Worm (Caenorhabditis elegans) whole organism, L4 larva: Measurements from ENCODE around the gene T14G11.1.
A peak's percentile ranks its signal among the peaks of the same experiment; 100 is the strongest.

ENCODE experiments used
- F26F4.8 ChIP-seq: fragments of 200-800 bp; sonication (Bioruptor generic); conservative IDR thresholded peaks from 2 replicates; pipeline ENCODE4 v1.3.6; 2022; ENCODE audit warnings: missing genetic modification characterization, missing compliant biosample characterization
- F37D6.2 ChIP-seq: sonication (generic microtip); optimal IDR thresholded peaks from 2 replicates; lab custom pipeline; 2016; ENCODE audit warnings: mild to moderate bottlenecking, missing genetic modification characterization, missing compliant biosample characterization
- F44E2.7 ChIP-seq: fragments of 200-800 bp; sonication (Bioruptor generic); IDR thresholded peaks from 2 replicates; pipeline ENCODE4 v2.1.2; 2022; ENCODE audit warnings: missing genetic modification characterization, missing compliant biosample characterization
- R02D3.7 ChIP-seq: fragments of 150-350 bp; sonication (generic microtip); optimal IDR thresholded peaks from 3 replicates; lab custom pipeline; 2014; ENCODE audit warnings: missing biosample characterization, missing genetic modification characterization
- T26A8.4 ChIP-seq: fragments of 200-800 bp; sonication (Bioruptor generic); IDR thresholded peaks from 2 replicates; pipeline ENCODE4 v1.3.6; 2022; ENCODE audit warnings: missing genetic modification characterization, missing compliant biosample characterization
- Y105C5A.15 ChIP-seq: fragments of 200-800 bp; sonication (Bioruptor generic); IDR thresholded peaks from 2 replicates; pipeline ENCODE4 v1.3.6; 2022; ENCODE audit warnings: missing genetic modification characterization, missing compliant biosample characterization
- Y48G9A.11 ChIP-seq: fragments of 200-800 bp; sonication (Bioruptor generic); IDR thresholded peaks from 2 replicates; pipeline ENCODE4 v1.3.6; 2022; ENCODE audit warnings: missing genetic modification reagents, missing genetic modification characterization, missing compliant biosample characterization
- Y5F2A.4 ChIP-seq: fragments of 200-800 bp; sonication (Bioruptor generic); optimal IDR thresholded peaks from 2 replicates; lab custom pipeline; 2018; ENCODE audit warnings: mild to moderate bottlenecking, missing genetic modification characterization, missing compliant biosample characterization
- Y75B8A.6 ChIP-seq: fragments of 200-800 bp; sonication (Bioruptor generic); IDR thresholded peaks from 2 replicates; pipeline ENCODE4 v1.3.6; 2022; ENCODE audit warnings: missing genetic modification reagents, missing genetic modification characterization, missing compliant biosample characterization
- ama-1 ChIP-seq: fragments of 150-350 bp; optimal IDR thresholded peaks from 2 replicates; lab custom pipeline; 2014; ENCODE audit warnings: inconsistent platforms, mixed read lengths
- attf-4 ChIP-seq: sonication (generic microtip); optimal IDR thresholded peaks from 3 replicates; lab custom pipeline; 2017; ENCODE audit warnings: missing biosample characterization, missing genetic modification characterization
- ceh-20 ChIP-seq: fragments of 200-800 bp; sonication (Bioruptor generic); IDR thresholded peaks from 2 replicates; pipeline ENCODE4 v1.3.6; 2022; ENCODE audit warnings: missing genetic modification reagents, missing genetic modification characterization, missing compliant biosample characterization
- ceh-28 ChIP-seq: fragments of 150-350 bp; optimal IDR thresholded peaks from 2 replicates; lab custom pipeline; 2014; ENCODE audit warnings: missing biosample characterization, missing genetic modification reagents, missing genetic modification characterization
- ceh-62 ChIP-seq: sonication (generic microtip); optimal IDR thresholded peaks from 2 replicates; lab custom pipeline; 2017; ENCODE audit warnings: missing biosample characterization, missing genetic modification characterization
- ces-1 ChIP-seq: fragments of 150-350 bp; sonication (generic microtip); optimal IDR thresholded peaks from 4 replicates; lab custom pipeline; 2014; ENCODE audit warnings: missing biosample characterization, missing genetic modification reagents, missing genetic modification characterization
- cey-2 ChIP-seq: sonication (generic microtip); optimal IDR thresholded peaks from 3 replicates; lab custom pipeline; 2017; ENCODE audit warnings: missing genetic modification characterization, mild to moderate bottlenecking, missing compliant biosample characterization, antibody characterized with exemption, borderline replicate concordance; ENCODE audit not compliant: insufficient read depth
- daf-12 ChIP-seq: fragments of 150-350 bp; optimal IDR thresholded peaks from 2 replicates; lab custom pipeline; 2014; ENCODE audit warnings: missing biosample characterization, missing genetic modification reagents, missing genetic modification characterization
- daf-16 ChIP-seq, 3 experiments: sonication (generic microtip); optimal IDR thresholded peaks; 2 replicates each; lab custom pipeline; 2016 to 2017; ENCODE audit warnings: missing genetic modification characterization in 3 of 3, missing genetic modification reagents in 3 of 3, mild to moderate bottlenecking in 2 of 3, missing compliant biosample characterization in 2 of 3, missing biosample characterization in 1 of 3, moderate library complexity in 1 of 3
- daf-19 ChIP-seq: fragments of 200-800 bp; sonication (Bioruptor generic); conservative IDR thresholded peaks from 2 replicates; pipeline ENCODE4 v1.3.6; 2022; ENCODE audit warnings: missing genetic modification characterization, missing compliant biosample characterization
- dmd-6 ChIP-seq: fragments of 200-800 bp; sonication (Bioruptor generic); IDR thresholded peaks from 2 replicates; pipeline ENCODE4 v1.3.6; 2022; ENCODE audit warnings: missing genetic modification reagents, missing genetic modification characterization, missing compliant biosample characterization
- dmd-8 ChIP-seq: fragments of 200-800 bp; sonication (Bioruptor generic); IDR thresholded peaks from 2 replicates; pipeline ENCODE4 v1.3.6; 2022; ENCODE audit warnings: missing genetic modification characterization, missing compliant biosample characterization
- duxl-1 ChIP-seq: sonication (generic microtip); optimal IDR thresholded peaks from 2 replicates; lab custom pipeline; 2016; ENCODE audit warnings: mild to moderate bottlenecking, missing genetic modification characterization, moderate library complexity, missing compliant biosample characterization; ENCODE audit not compliant: poor library complexity
- dve-1 ChIP-seq: sonication (generic microtip); optimal IDR thresholded peaks from 2 replicates; lab custom pipeline; 2017; ENCODE audit warnings: antibody characterized with exemption, mild to moderate bottlenecking, missing genetic modification characterization, missing compliant biosample characterization; ENCODE audit not compliant: insufficient read depth
- egl-43 ChIP-seq: fragments of 200-800 bp; sonication (Bioruptor generic); IDR thresholded peaks from 2 replicates; pipeline ENCODE4 v1.3.6; 2022; ENCODE audit warnings: missing genetic modification reagents, missing genetic modification characterization, missing compliant biosample characterization
- fkh-10 ChIP-seq: fragments of 150-350 bp; optimal IDR thresholded peaks from 2 replicates; lab custom pipeline; 2014; ENCODE audit warnings: missing biosample characterization, missing genetic modification reagents, missing genetic modification characterization
- lin-1 ChIP-seq: fragments of 200-800 bp; sonication (Bioruptor generic); IDR thresholded peaks from 2 replicates; pipeline ENCODE4 v1.3.6; 2022; ENCODE audit warnings: missing genetic modification reagents, missing genetic modification characterization, missing compliant biosample characterization
- lin-13 ChIP-seq: fragments of 150-350 bp; optimal IDR thresholded peaks from 2 replicates; lab custom pipeline; 2014; ENCODE audit warnings: missing biosample characterization, missing genetic modification reagents, missing genetic modification characterization
- lin-29 ChIP-seq: fragments of 200-800 bp; sonication (Bioruptor generic); IDR thresholded peaks from 2 replicates; pipeline ENCODE4 v1.3.6; 2022; ENCODE audit warnings: missing genetic modification reagents, missing genetic modification characterization, missing compliant biosample characterization
- lin-38 ChIP-seq: fragments of 200-800 bp; sonication (Bioruptor generic); IDR thresholded peaks from 2 replicates; pipeline ENCODE4 v1.3.6; 2022; ENCODE audit warnings: missing genetic modification reagents, missing genetic modification characterization, missing compliant biosample characterization
- mdt-29 ChIP-seq: fragments of 200-800 bp; sonication (Bioruptor generic); IDR thresholded peaks from 2 replicates; pipeline ENCODE4 v1.3.6; 2022; ENCODE audit warnings: missing genetic modification reagents, missing genetic modification characterization, missing compliant biosample characterization
- mep-1 ChIP-seq: fragments of 150-350 bp; sonication (generic microtip); optimal IDR thresholded peaks from 3 replicates; lab custom pipeline; 2014; ENCODE audit warnings: missing biosample characterization, missing genetic modification characterization
- nhr-102 ChIP-seq: sonication (generic microtip); optimal IDR thresholded peaks from 2 replicates; lab custom pipeline; 2016; ENCODE audit warnings: mild to moderate bottlenecking, missing genetic modification characterization, moderate library complexity, missing compliant biosample characterization
- nhr-11 ChIP-seq: fragments of 150-350 bp; optimal IDR thresholded peaks from 2 replicates; lab custom pipeline; 2014; ENCODE audit warnings: missing biosample characterization, missing genetic modification characterization
- nhr-237 ChIP-seq: sonication (generic microtip); optimal IDR thresholded peaks from 2 replicates; lab custom pipeline; 2017; ENCODE audit warnings: missing biosample characterization, missing genetic modification characterization
- nhr-28 ChIP-seq: fragments of 150-350 bp; optimal IDR thresholded peaks from 2 replicates; lab custom pipeline; 2014; ENCODE audit warnings: missing biosample characterization, missing genetic modification characterization
- nhr-48 ChIP-seq: sonication (generic microtip); optimal IDR thresholded peaks from 2 replicates; lab custom pipeline; 2016; ENCODE audit warnings: mild to moderate bottlenecking, missing genetic modification characterization, missing compliant biosample characterization
- nhr-77 ChIP-seq: fragments of 150-350 bp; optimal IDR thresholded peaks from 2 replicates; lab custom pipeline; 2014; ENCODE audit warnings: missing biosample characterization, missing genetic modification characterization
- rbr-2 ChIP-seq: sonication (generic microtip); optimal IDR thresholded peaks from 2 replicates; lab custom pipeline; 2016; ENCODE audit warnings: missing genotype, missing genetic modification characterization, missing compliant biosample characterization
- saeg-2 ChIP-seq: fragments of 200-800 bp; sonication (Bioruptor generic); IDR thresholded peaks from 2 replicates; pipeline ENCODE4 v1.3.6; 2022; ENCODE audit warnings: missing genetic modification reagents, missing genetic modification characterization, missing compliant biosample characterization
- sdz-12 ChIP-seq: fragments of 200-800 bp; sonication (Bioruptor generic); optimal IDR thresholded peaks from 2 replicates; lab custom pipeline; 2018; ENCODE audit warnings: mild to moderate bottlenecking, missing genetic modification characterization, missing compliant biosample characterization
- set-16 ChIP-seq: fragments of 200-800 bp; sonication (Bioruptor generic); IDR thresholded peaks from 2 replicates; pipeline ENCODE4 v1.3.6; 2022; ENCODE audit warnings: missing genetic modification reagents, missing genetic modification characterization, missing compliant biosample characterization
- skn-1 ChIP-seq: fragments of 150-350 bp; optimal IDR thresholded peaks from 2 replicates; lab custom pipeline; 2014; ENCODE audit warnings: missing biosample characterization, missing genetic modification characterization
- spr-1 ChIP-seq: sonication (generic microtip); optimal IDR thresholded peaks from 2 replicates; lab custom pipeline; 2016; ENCODE audit warnings: mild to moderate bottlenecking, missing genetic modification characterization, missing compliant biosample characterization
- spr-3 ChIP-seq: fragments of 200-800 bp; sonication (Bioruptor generic); optimal IDR thresholded peaks from 2 replicates; lab custom pipeline; 2018; ENCODE audit warnings: mild to moderate bottlenecking, missing genetic modification characterization, missing compliant biosample characterization
- tag-97 ChIP-seq: fragments of 200-800 bp; sonication (Bioruptor generic); IDR thresholded peaks from 2 replicates; pipeline ENCODE4 v1.3.6; 2022; ENCODE audit warnings: missing genetic modification characterization, missing compliant biosample characterization
- unc-39 ChIP-seq: sonication (generic microtip); optimal IDR thresholded peaks from 2 replicates; lab custom pipeline; 2017; ENCODE audit warnings: missing biosample characterization, missing genetic modification characterization
- unc-62 ChIP-seq, 3 experiments: fragments of 150-350 bp in 1 of 3; sonication (generic microtip); optimal IDR thresholded peaks in 2 of 3; peaks in 1 of 3; 1 replicate in 1 of 3; 2 replicates in 2 of 3; lab custom pipeline; 2014 to 2017; ENCODE audit warnings: missing biosample characterization in 3 of 3, missing genetic modification characterization in 3 of 3, missing genetic modification reagents in 3 of 3, missing genotype in 1 of 3
- vab-7 ChIP-seq: fragments of 200-800 bp; sonication (Bioruptor generic); IDR thresholded peaks from 2 replicates; pipeline ENCODE4 v1.3.6; 2022; ENCODE audit warnings: missing genetic modification reagents, missing genetic modification characterization, missing compliant biosample characterization
- zfp-3 ChIP-seq: fragments of 200-800 bp; sonication (Bioruptor generic); conservative IDR thresholded peaks from 2 replicates; pipeline ENCODE4 v1.3.6; 2022; ENCODE audit warnings: missing genetic modification reagents, missing genetic modification characterization, missing compliant biosample characterization
- zip-11 ChIP-seq: fragments of 200-800 bp; sonication (Bioruptor generic); IDR thresholded peaks from 2 replicates; pipeline ENCODE4 v1.3.6; 2022; ENCODE audit warnings: missing genetic modification characterization, missing compliant biosample characterization

T14G11.1 gene

ce11 chrX:2688583-2689220 is at the start of gene T14G11.1:
Gene T14G11.1 (plus strand): TSS chrX:2688990.
- TF ChIP-seq attf-4 (tag; lab: Kevin White, UChicago) (no peak), skn-1 (no peak), vab-7 (GFP tag; lab: Robert Waterston, UW) (no peak), F37D6.2 (tag; lab: Kevin White, UChicago) (peak; percentile 19), ces-1 (GFP tag; lab: Kevin White, UChicago) (no peak), T26A8.4 (GFP tag; lab: Robert Waterston, UW) (peak; percentile 53; the same call in 1 of the 2 replicates), saeg-2 (GFP tag; lab: Robert Waterston, UW) (no peak), ceh-20 (no peak), Y48G9A.11 (GFP tag; lab: Robert Waterston, UW) (no peak), fkh-10 (GFP tag; lab: Kevin White, UChicago) (peak; percentile 70), mep-1 (peak; percentile 82), nhr-102 (tag; lab: Kevin White, UChicago) (no peak), lin-38 (no peak), daf-12 (tag; lab: Kevin White, UChicago) (no peak), zip-11 (GFP tag; lab: Robert Waterston, UW) (no peak), spr-1 (tag; lab: Kevin White, UChicago) (no peak), ama-1 (lab: Kevin White, UChicago) (no peak), nhr-11 (tag; lab: Kevin White, UChicago) (peak; percentile 46), F44E2.7 (GFP tag; lab: Robert Waterston, UW) (no peak), lin-13 (GFP tag; lab: Kevin White, UChicago) (peak; percentile 43), mdt-29 (GFP tag; lab: Robert Waterston, UW) (no peak), duxl-1 (peak; percentile 45), ceh-28 (tag; lab: Kevin White, UChicago) (no peak), spr-3 (GFP tag; lab: Kevin White, UChicago) (no peak), tag-97 (no peak), lin-29 (GFP tag; lab: Robert Waterston, UW) (no peak), sdz-12 (GFP tag; lab: Kevin White, UChicago) (no peak), nhr-28 (tag; lab: Kevin White, UChicago) (peak; percentile 62), nhr-77 (tag; lab: Kevin White, UChicago) (peak; percentile 15), nhr-48 (tag; lab: Kevin White, UChicago) (peak; percentile 9), F26F4.8 (GFP tag; lab: Robert Waterston, UW) (no peak), daf-19 (GFP tag; lab: Robert Waterston, UW) (no peak), R02D3.7 (tag; lab: Kevin White, UChicago) (no peak), daf-16 (GFP tag; optimal IDR thresholded peaks at IDR 0.05; lab: Kevin White, UChicago) (peak in 1 of 2 experiments; percentile 26), daf-16 (tag; optimal IDR thresholded peaks at IDR 0.05; lab: Kevin White, UChicago) (peak; percentile 49), set-16 (peak; percentile 34; the same call in 1 of the 2 replicates), dmd-8 (GFP tag; lab: Robert Waterston, UW) (no peak), dve-1 (peak; percentile 69), Y105C5A.15 (no peak), egl-43 (GFP tag; lab: Robert Waterston, UW) (no peak), zfp-3 (GFP tag; lab: Robert Waterston, UW) (no peak), dmd-6 (GFP tag; lab: Robert Waterston, UW) (0 out of 2 replicates have a peak, but pooled peaks have one; percentile 17), lin-1 (no peak), cey-2 (no peak), Y75B8A.6 (GFP tag; lab: Robert Waterston, UW) (no peak), unc-62 (GFP tag; optimal IDR thresholded peaks at IDR 0.05 in 1 of 2; lab: Kevin White, UChicago) (peak in 1 of 2 experiments; percentile 90), unc-62 (tag; optimal IDR thresholded peaks at IDR 0.05; lab: Kevin White, UChicago) (no peak), ceh-62 (tag; lab: Kevin White, UChicago) (no peak), rbr-2 (peak; percentile 74), Y5F2A.4 (no peak), unc-39 (tag; lab: Kevin White, UChicago) (no peak), nhr-237 (tag; lab: Kevin White, UChicago) (no peak)
